Worm (Caenorhabditis elegans): ENCODE results near the gene fbxb-71.

The fbxb-71 gene

ce11 chrX:3262600-3262999, at the start of gene fbxb-71:
Gene fbxb-71, plus strand, starts transcription at chrX:3262900.
- TF ChIP-seq nhr-129 (tag; optimal IDR thresholded peaks at IDR 0.05): no peak
- no peak for TF ChIP-seq sma-3 (GFP tag; optimal IDR thresholded peaks at IDR 0.05)
- no peak for TF ChIP-seq Y55F3AM.14 (GFP tag; optimal IDR thresholded peaks at IDR 0.05)
- TF ChIP-seq zag-1 (tag; optimal IDR thresholded peaks at IDR 0.05): no peak

- TF ChIP-seq snpc-4 (tag; optimal IDR thresholded peaks at IDR 0.05) (no peak), R02D3.7 (tag; optimal IDR thresholded peaks at IDR 0.05) (no peak), sma-9 (GFP tag; optimal IDR thresholded peaks at IDR 0.05) (no peak), sma-9 (tag; optimal IDR thresholded peaks at IDR 0.05) (no peak), nhr-12 (tag; optimal IDR thresholded peaks at IDR 0.05) (no peak), ztf-11 (tag; optimal IDR thresholded peaks at IDR 0.05) (no peak), nhr-21 (tag; optimal IDR thresholded peaks at IDR 0.05) (no peak), sma-3 (GFP tag; optimal IDR thresholded peaks at IDR 0.05) (no peak), lin-13 (GFP tag; optimal IDR thresholded peaks at IDR 0.05) (no peak), dmd-4 (tag; optimal IDR thresholded peaks at IDR 0.05) (no peak), mbf-1 (tag; optimal IDR thresholded peaks at IDR 0.05) (no peak), blmp-1 (tag; optimal IDR thresholded peaks at IDR 0.05; ENCODE audit: insufficient read depth) (no peak), F13H6.1 (tag; optimal IDR thresholded peaks at IDR 0.05) (no peak), ztf-4 (tag; optimal IDR thresholded peaks at IDR 0.05) (no peak), unc-39 (tag; optimal IDR thresholded peaks at IDR 0.05) (no peak), lin-11 (tag; optimal IDR thresholded peaks at IDR 0.05) (no peak), aly-2 (tag; optimal IDR thresholded peaks at IDR 0.05) (no peak), unc-55 (GFP tag; optimal IDR thresholded peaks at IDR 0.05) (no peak), sem-4 (tag; optimal IDR thresholded peaks at IDR 0.05) (no peak)
Observed at ce11 chrX:3216698-3217097, 46.0 kb upstream of the fbxb-71 start.

ce11 chrX:3218040-3218795, 44.5 kb upstream of the fbxb-71 start:
- TF ChIP-seq crh-2 (tag; optimal IDR thresholded peaks at IDR 0.05) (peak; percentile 14), nhr-23 (tag; optimal IDR thresholded peaks at IDR 0.05) (no peak), sem-4 (tag; optimal IDR thresholded peaks at IDR 0.05) (no peak), blmp-1 (tag; optimal IDR thresholded peaks at IDR 0.05; ENCODE audit: insufficient read depth) (peak; percentile 6)

- TF ChIP-seq crh-2 (tag; optimal IDR thresholded peaks at IDR 0.05) (no peak), blmp-1 (tag; optimal IDR thresholded peaks at IDR 0.05; ENCODE audit: insufficient read depth) (no peak)
Observed at ce11 chrX:3220267-3220666, 42.4 kb upstream of the fbxb-71 start, which contains the start of gene rgl-1. Gene rgl-1, minus strand, starts transcription at chrX:3220367.

DNA sequence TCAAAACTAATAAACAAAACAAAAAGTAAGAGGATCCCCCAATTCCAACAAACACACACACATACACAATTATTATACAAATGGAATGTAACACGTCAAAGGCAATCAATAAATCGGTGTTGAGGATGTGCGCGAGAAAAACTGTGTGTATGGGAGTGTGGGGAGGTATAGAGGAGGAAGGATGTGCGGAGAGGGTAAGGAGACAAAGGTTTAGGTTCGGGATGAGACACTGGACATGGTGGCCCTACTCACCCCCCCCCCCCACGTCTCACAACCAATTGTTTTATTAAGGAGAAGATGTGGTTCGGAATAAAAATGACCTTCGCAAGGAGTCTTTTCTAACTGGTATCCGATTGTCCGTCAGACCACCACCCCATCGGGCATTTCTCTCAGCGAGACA, 39.6 kb upstream of the fbxb-71 start:
- TF ChIP-seq skn-1 (tag; optimal IDR thresholded peaks at IDR 0.05): no peak
- TF ChIP-seq ceh-82 (tag; optimal IDR thresholded peaks at IDR 0.05): no peak
- TF ChIP-seq ZK546.5 (tag; optimal IDR thresholded peaks at IDR 0.05): no peak
- no peak for TF ChIP-seq ama-1 (optimal IDR thresholded peaks at IDR 0.05)
- TF ChIP-seq F13H6.1 (tag; optimal IDR thresholded peaks at IDR 0.05): no peak
- no peak for TF ChIP-seq snpc-4 (tag; optimal IDR thresholded peaks at IDR 0.05)
- TF ChIP-seq nhr-11 (tag; optimal IDR thresholded peaks at IDR 0.05): no peak
- no peak for TF ChIP-seq nhr-129 (tag; optimal IDR thresholded peaks at IDR 0.05)
- no peak for TF ChIP-seq unc-62 (GFP tag; optimal IDR thresholded peaks at IDR 0.05)
- no peak for TF ChIP-seq nhr-77 (tag; optimal IDR thresholded peaks at IDR 0.05)
- TF ChIP-seq sma-3 (GFP tag; optimal IDR thresholded peaks at IDR 0.05): no peak
- TF ChIP-seq nhr-6 (tag; optimal IDR thresholded peaks at IDR 0.05): no peak
- no peak for TF ChIP-seq mbf-1 (tag; optimal IDR thresholded peaks at IDR 0.05)
- no peak for TF ChIP-seq lin-11 (tag; optimal IDR thresholded peaks at IDR 0.05)
- TF ChIP-seq crh-2 (tag; optimal IDR thresholded peaks at IDR 0.05): no peak
- no peak for TF ChIP-seq alr-1 (tag; optimal IDR thresholded peaks at IDR 0.05)
- TF ChIP-seq lin-39 (tag; optimal IDR thresholded peaks at IDR 0.05): no peak
